Worm (Caenorhabditis elegans) whole organism, L2 larva: ENCODE results near the gene clec-153.

Source experiments
- C34F6.9 ChIP-seq: fragments of 150-350 bp; optimal IDR thresholded peaks from 2 replicates; lab custom pipeline; 2014; ENCODE audit warnings: missing biosample characterization, missing genetic modification characterization
- F13H6.1 ChIP-seq: sonication (generic microtip); optimal IDR thresholded peaks from 2 replicates; lab custom pipeline; 2016; ENCODE audit warnings: missing genetic modification characterization, missing compliant biosample characterization
- R02D3.7 ChIP-seq: fragments of 150-350 bp; optimal IDR thresholded peaks from 2 replicates; lab custom pipeline; 2014; ENCODE audit warnings: missing biosample characterization, missing genetic modification characterization
- Y55F3AM.14 ChIP-seq: fragments of 200-800 bp; sonication (Bioruptor generic); optimal IDR thresholded peaks from 2 replicates; lab custom pipeline; 2018; ENCODE audit warnings: mild to moderate bottlenecking, missing genetic modification characterization, missing compliant biosample characterization
- ZK546.5 ChIP-seq: sonication (generic microtip); optimal IDR thresholded peaks from 2 replicates; lab custom pipeline; 2017; ENCODE audit warnings: missing biosample characterization, missing genetic modification characterization
- alr-1 ChIP-seq: fragments of 150-350 bp; optimal IDR thresholded peaks from 2 replicates; lab custom pipeline; 2014; ENCODE audit warnings: missing biosample characterization, missing genetic modification characterization
- aly-2 ChIP-seq: fragments of 150-350 bp; optimal IDR thresholded peaks from 2 replicates; lab custom pipeline; 2014; ENCODE audit warnings: missing biosample characterization, missing genetic modification characterization
- ama-1 ChIP-seq: fragments of 150-350 bp; optimal IDR thresholded peaks from 2 replicates; lab custom pipeline; 2018; ENCODE audit warnings: inconsistent platforms
- ceh-16 ChIP-seq: fragments of 150-350 bp; optimal IDR thresholded peaks from 2 replicates; lab custom pipeline; 2014; ENCODE audit warnings: missing biosample characterization, missing genetic modification characterization
- crh-2 ChIP-seq: sonication (generic microtip); optimal IDR thresholded peaks from 2 replicates; lab custom pipeline; 2017; ENCODE audit warnings: missing biosample characterization, missing genetic modification characterization
- dmd-4 ChIP-seq: sonication (generic microtip); optimal IDR thresholded peaks from 2 replicates; lab custom pipeline; 2017; ENCODE audit warnings: missing biosample characterization, missing genetic modification characterization
- egl-27 ChIP-seq: sonication (generic microtip); optimal IDR thresholded peaks from 3 replicates; lab custom pipeline; 2017; ENCODE audit warnings: missing biosample characterization, missing genetic modification reagents, missing genetic modification characterization
- elt-1 ChIP-seq: fragments of 150-350 bp; optimal IDR thresholded peaks from 2 replicates; lab custom pipeline; 2014; ENCODE audit warnings: missing biosample characterization, missing genetic modification characterization
- elt-3 ChIP-seq: sonication (generic microtip); optimal IDR thresholded peaks from 2 replicates; lab custom pipeline; 2017; ENCODE audit warnings: missing biosample characterization, missing genetic modification characterization
- fos-1 ChIP-seq: fragments of 150-350 bp; optimal IDR thresholded peaks from 2 replicates; lab custom pipeline; 2014; ENCODE audit warnings: missing biosample characterization, missing genetic modification characterization
- gmeb-1 ChIP-seq: fragments of 150-350 bp; optimal IDR thresholded peaks from 2 replicates; lab custom pipeline; 2014; ENCODE audit warnings: missing biosample characterization, missing genetic modification characterization
- lin-11 ChIP-seq: fragments of 150-350 bp; sonication (generic microtip); optimal IDR thresholded peaks from 2 replicates; lab custom pipeline; 2014; ENCODE audit warnings: missing biosample characterization, missing genetic modification characterization, inconsistent platforms, mixed read lengths
- lin-13 ChIP-seq: fragments of 150-350 bp; optimal IDR thresholded peaks from 2 replicates; lab custom pipeline; 2014; ENCODE audit warnings: missing biosample characterization, missing genetic modification reagents, missing genetic modification characterization
- lin-39 ChIP-seq: fragments of 150-350 bp; optimal IDR thresholded peaks from 2 replicates; lab custom pipeline; 2014; ENCODE audit warnings: missing biosample characterization, missing genetic modification reagents, missing genetic modification characterization
- lsy-2 ChIP-seq, 2 experiments: fragments of 150-350 bp in 1 of 2; sonication (generic microtip) in 1 of 2; optimal IDR thresholded peaks; 2 replicates each; lab custom pipeline; 2014 to 2017; ENCODE audit warnings: missing biosample characterization in 2 of 2, missing genetic modification characterization in 2 of 2
- mab-5 ChIP-seq: fragments of 150-350 bp; optimal IDR thresholded peaks from 2 replicates; lab custom pipeline; 2014; ENCODE audit warnings: missing biosample characterization, missing genetic modification characterization
- mbf-1 ChIP-seq: sonication (generic microtip); optimal IDR thresholded peaks from 2 replicates; lab custom pipeline; 2017; ENCODE audit warnings: missing biosample characterization, missing genetic modification characterization
- mdl-1 ChIP-seq, 2 experiments: fragments of 150-350 bp in 1 of 2; sonication (generic microtip) in 1 of 2; optimal IDR thresholded peaks; 2 replicates each; lab custom pipeline; 2017; ENCODE audit warnings: missing biosample characterization in 2 of 2, missing genetic modification characterization in 2 of 2
- nhr-10 ChIP-seq: sonication (generic microtip); optimal IDR thresholded peaks from 2 replicates; lab custom pipeline; 2017; ENCODE audit warnings: missing biosample characterization, missing genetic modification characterization
- nhr-11 ChIP-seq: fragments of 150-350 bp; optimal IDR thresholded peaks from 2 replicates; lab custom pipeline; 2014; ENCODE audit warnings: missing biosample characterization, missing genetic modification characterization
- nhr-12 ChIP-seq: fragments of 150-350 bp; optimal IDR thresholded peaks from 2 replicates; lab custom pipeline; 2014; ENCODE audit warnings: missing biosample characterization, missing genetic modification characterization
- nhr-129 ChIP-seq: fragments of 150-350 bp; optimal IDR thresholded peaks from 2 replicates; lab custom pipeline; 2014; ENCODE audit warnings: missing biosample characterization, missing genetic modification characterization
- nhr-21 ChIP-seq: fragments of 150-350 bp; optimal IDR thresholded peaks from 2 replicates; lab custom pipeline; 2014; ENCODE audit warnings: missing biosample characterization, missing genetic modification characterization
- nhr-23 ChIP-seq: fragments of 150-350 bp; optimal IDR thresholded peaks from 2 replicates; lab custom pipeline; 2014; ENCODE audit warnings: missing biosample characterization, missing genetic modification reagents, missing genetic modification characterization
- nhr-237 ChIP-seq: fragments of 150-350 bp; optimal IDR thresholded peaks from 2 replicates; lab custom pipeline; 2014; ENCODE audit warnings: missing biosample characterization, missing genetic modification characterization
- nhr-25 ChIP-seq: fragments of 150-350 bp; sonication (generic microtip); optimal IDR thresholded peaks from 3 replicates; lab custom pipeline; 2014; ENCODE audit warnings: missing biosample characterization, missing genetic modification characterization
- nhr-77 ChIP-seq: fragments of 150-350 bp; optimal IDR thresholded peaks from 2 replicates; lab custom pipeline; 2014; ENCODE audit warnings: missing biosample characterization, missing genetic modification characterization
- peb-1 ChIP-seq: fragments of 150-350 bp; optimal IDR thresholded peaks from 2 replicates; lab custom pipeline; 2014; ENCODE audit warnings: missing biosample characterization, missing genetic modification characterization
- sem-4 ChIP-seq: fragments of 150-350 bp; optimal IDR thresholded peaks from 2 replicates; lab custom pipeline; 2014; ENCODE audit warnings: missing biosample characterization, missing genetic modification reagents, missing genetic modification characterization
- skn-1 ChIP-seq: sonication (generic microtip); optimal IDR thresholded peaks from 2 replicates; lab custom pipeline; 2017; ENCODE audit warnings: missing biosample characterization, missing genetic modification characterization
- sma-3 ChIP-seq: sonication (generic microtip); optimal IDR thresholded peaks from 2 replicates; lab custom pipeline; 2016; ENCODE audit warnings: missing genetic modification reagents, missing genetic modification characterization, missing compliant biosample characterization
- sma-9 ChIP-seq, 2 experiments: fragments of 150-350 bp in 1 of 2; sonication (generic microtip) in 1 of 2; optimal IDR thresholded peaks; 2 replicates each; lab custom pipeline; 2014 to 2016; ENCODE audit warnings: missing genetic modification characterization in 2 of 2, mild to moderate bottlenecking in 1 of 2, missing biosample characterization in 1 of 2, missing compliant biosample characterization in 1 of 2, missing genetic modification reagents in 1 of 2, moderate library complexity in 1 of 2
- snpc-4 ChIP-seq: fragments of 150-350 bp; optimal IDR thresholded peaks from 2 replicates; lab custom pipeline; 2014; ENCODE audit warnings: missing biosample characterization, missing genetic modification characterization
- unc-39 ChIP-seq: fragments of 150-350 bp; optimal IDR thresholded peaks from 2 replicates; lab custom pipeline; 2014; ENCODE audit warnings: missing biosample characterization, missing genetic modification characterization
- unc-55 ChIP-seq: fragments of 150-350 bp; sonication (generic microtip); optimal IDR thresholded peaks from 3 replicates; lab custom pipeline; 2014; ENCODE audit warnings: missing biosample characterization, missing genetic modification reagents, missing genetic modification characterization
- unc-62 ChIP-seq: fragments of 150-350 bp; optimal IDR thresholded peaks from 2 replicates; lab custom pipeline; 2014; ENCODE audit warnings: missing biosample characterization, missing genetic modification reagents, missing genetic modification characterization
- zag-1 ChIP-seq: fragments of 150-350 bp; optimal IDR thresholded peaks from 2 replicates; lab custom pipeline; 2014; ENCODE audit warnings: missing biosample characterization, missing genetic modification characterization
- ztf-1 ChIP-seq: fragments of 200-800 bp; sonication (Bioruptor generic); conservative IDR thresholded peaks from 2 replicates; pipeline ENCODE4 v1.3.6; 2022; ENCODE audit warnings: missing genetic modification characterization, missing compliant biosample characterization
- ztf-11 ChIP-seq: sonication (generic microtip); optimal IDR thresholded peaks from 2 replicates; lab custom pipeline; 2017; ENCODE audit warnings: missing biosample characterization, missing genetic modification characterization
- ztf-4 ChIP-seq: fragments of 150-350 bp; optimal IDR thresholded peaks from 2 replicates; lab custom pipeline; 2014; ENCODE audit warnings: missing biosample characterization, missing genetic modification characterization

Gene clec-153

ce11 chrIII:4634947-4635346 lies at the start of gene clec-153:
clec-153 (plus strand) TSS chrIII:4635247.
- no peak for TF ChIP-seq elt-1 (tag; lab: Kevin White, UChicago)
- no peak for TF ChIP-seq aly-2
- TF ChIP-seq egl-27 = no peak
- no peak for TF ChIP-seq nhr-77 (tag; lab: Kevin White, UChicago)
- no peak for TF ChIP-seq lin-39
- TF ChIP-seq ceh-16 (tag; lab: Kevin White, UChicago) = no peak
- TF ChIP-seq fos-1 = no peak
- TF ChIP-seq lsy-2 (tag; optimal IDR thresholded peaks at IDR 0.05; lab: Kevin White, UChicago) = no peak
- TF ChIP-seq mab-5 (tag; lab: Kevin White, UChicago) = no peak
- no peak for TF ChIP-seq ztf-1
- no peak for TF ChIP-seq unc-39 (tag; lab: Kevin White, UChicago)
- no peak for TF ChIP-seq nhr-23
- no peak for TF ChIP-seq lin-11 (tag; lab: Kevin White, UChicago)
- TF ChIP-seq elt-3 = no peak
- no peak for TF ChIP-seq alr-1
- no peak for TF ChIP-seq ama-1 (lab: Kevin White, UChicago)

DNA sequence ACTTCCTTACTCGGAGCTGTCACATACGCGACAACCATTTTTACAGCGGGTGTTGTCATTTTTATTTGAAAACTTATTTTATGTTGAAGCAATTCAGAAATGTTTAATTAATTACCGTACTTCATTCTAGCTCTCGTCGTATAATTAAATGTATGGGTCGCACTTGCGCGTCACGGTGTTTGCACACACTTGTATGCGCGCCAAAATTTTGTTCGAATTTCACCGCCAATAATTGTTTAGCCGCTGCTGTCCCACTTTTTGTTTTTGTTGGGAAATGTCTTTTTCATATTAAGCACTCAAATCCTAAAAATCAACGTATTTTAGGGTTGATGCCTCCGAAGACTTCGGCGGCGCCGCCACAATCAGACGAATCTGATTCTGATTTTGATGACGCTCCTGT lies 47.9 kb upstream of the clec-153 start, which contains the start of the genes F35G12.7 and smc-4:
F35G12.7 (minus strand) TSS at position 154 of the 400 bp plus-strand sequence.
smc-4 (plus strand) TSS at position 325 of the 400 bp plus-strand sequence.
- no peak for TF ChIP-seq dmd-4 (tag; lab: Kevin White, UChicago)
- peak; percentile 38 for TF ChIP-seq lin-11 (tag; lab: Kevin White, UChicago)
- TF ChIP-seq nhr-12 (tag; lab: Kevin White, UChicago) = no peak
- no peak for TF ChIP-seq elt-3
- peak; percentile 29 for TF ChIP-seq nhr-21 (tag; lab: Kevin White, UChicago)
- no peak for TF ChIP-seq aly-2
- peak; percentile 33 for TF ChIP-seq F13H6.1
- TF ChIP-seq nhr-77 (tag; lab: Kevin White, UChicago) = no peak
- TF ChIP-seq ZK546.5 (tag; lab: Kevin White, UChicago) = no peak
- peak; percentile 80 to 95 for TF ChIP-seq lsy-2 (tag; optimal IDR thresholded peaks at IDR 0.05; lab: Kevin White, UChicago)
- TF ChIP-seq ztf-11 (tag; lab: Kevin White, UChicago) = no peak
- no peak for TF ChIP-seq peb-1 (tag; lab: Kevin White, UChicago)
- TF ChIP-seq egl-27 = no peak
- TF ChIP-seq ztf-1 = no peak
- no peak for TF ChIP-seq alr-1
- no peak for TF ChIP-seq elt-1 (tag; lab: Kevin White, UChicago)
- peak; percentile 69 for TF ChIP-seq nhr-129 (tag; lab: Kevin White, UChicago)
- no peak for TF ChIP-seq nhr-11 (tag; lab: Kevin White, UChicago)
- TF ChIP-seq mbf-1 (tag; lab: Kevin White, UChicago) = no peak
- TF ChIP-seq ceh-16 (tag; lab: Kevin White, UChicago) = no peak
- no peak for TF ChIP-seq mdl-1 (tag; optimal IDR thresholded peaks at IDR 0.05; lab: Kevin White, UChicago)
- peak; percentile 72 for TF ChIP-seq unc-55 (GFP tag; lab: Kevin White, UChicago)
- TF ChIP-seq skn-1 (tag; lab: Kevin White, UChicago) = no peak
- TF ChIP-seq zag-1 (tag; lab: Kevin White, UChicago) = no peak
- no peak for TF ChIP-seq lin-13 (GFP tag; lab: Kevin White, UChicago)
- no peak for TF ChIP-seq ama-1 (lab: Kevin White, UChicago)
- no peak for TF ChIP-seq unc-62 (GFP tag; lab: Kevin White, UChicago)
- TF ChIP-seq nhr-25 (tag; lab: Kevin White, UChicago) = no peak
- TF ChIP-seq sma-9 (GFP tag; optimal IDR thresholded peaks at IDR 0.05; lab: Kevin White, UChicago) = peak; percentile 54
- no peak for TF ChIP-seq sma-9 (tag; optimal IDR thresholded peaks at IDR 0.05; lab: Kevin White, UChicago)
- TF ChIP-seq ztf-4 (tag; lab: Kevin White, UChicago) = no peak
- TF ChIP-seq fos-1 = peak; percentile 31
- TF ChIP-seq sma-3 (GFP tag; lab: Kevin White, UChicago) = peak; percentile 7
- TF ChIP-seq nhr-10 (tag; lab: Kevin White, UChicago) = no peak
- peak; percentile 37 for TF ChIP-seq crh-2 (tag; lab: Kevin White, UChicago)
- TF ChIP-seq mab-5 (tag; lab: Kevin White, UChicago) = no peak
- no peak for TF ChIP-seq nhr-237 (tag; lab: Kevin White, UChicago)
- no peak for TF ChIP-seq R02D3.7
- TF ChIP-seq snpc-4 (tag; lab: Kevin White, UChicago) = no peak
- no peak for TF ChIP-seq Y55F3AM.14 (GFP tag; lab: Kevin White, UChicago)
- peak; percentile 81 for TF ChIP-seq gmeb-1 (tag; lab: Kevin White, UChicago)
- peak; percentile 69 for TF ChIP-seq C34F6.9 (tag; lab: Kevin White, UChicago)
- no peak for TF ChIP-seq lin-39
- TF ChIP-seq unc-39 (tag; lab: Kevin White, UChicago) = no peak
- no peak for TF ChIP-seq nhr-23
- no peak for TF ChIP-seq sem-4 (tag; lab: Kevin White, UChicago)
- TF ChIP-seq, all 48 proteins: peak for 12
